Fruit fly (Drosophila melanogaster) Kc167 (cell line): ENCODE measurements around the gene ckd.

ENCODE experiments used
- Myc ChIP-seq: fragments of >200 bp; optimal IDR thresholded peaks from 2 replicates; lab custom pipeline; 2017; ENCODE audit warnings: missing external identifiers
- Sin3A ChIP-seq: fragments of >200 bp; optimal IDR thresholded peaks from 2 replicates; lab custom pipeline; 2018; ENCODE audit warnings: missing external identifiers
- h ChIP-seq: fragments of >200 bp; optimal IDR thresholded peaks from 3 replicates; lab custom pipeline; 2018; ENCODE audit warnings: missing external identifiers
- insv ChIP-seq: fragments of >200 bp; optimal IDR thresholded peaks from 3 replicates; lab custom pipeline; 2018; ENCODE audit warnings: missing external identifiers
- psq ChIP-seq: fragments of >200 bp; optimal IDR thresholded peaks from 2 replicates; lab custom pipeline; 2017; ENCODE audit warnings: missing external identifiers
- ttk ChIP-seq: sonication (Bioruptor generic); optimal IDR thresholded peaks from 2 replicates; lab custom pipeline; 2017; ENCODE audit warnings: missing external identifiers

The ckd gene

DNA sequence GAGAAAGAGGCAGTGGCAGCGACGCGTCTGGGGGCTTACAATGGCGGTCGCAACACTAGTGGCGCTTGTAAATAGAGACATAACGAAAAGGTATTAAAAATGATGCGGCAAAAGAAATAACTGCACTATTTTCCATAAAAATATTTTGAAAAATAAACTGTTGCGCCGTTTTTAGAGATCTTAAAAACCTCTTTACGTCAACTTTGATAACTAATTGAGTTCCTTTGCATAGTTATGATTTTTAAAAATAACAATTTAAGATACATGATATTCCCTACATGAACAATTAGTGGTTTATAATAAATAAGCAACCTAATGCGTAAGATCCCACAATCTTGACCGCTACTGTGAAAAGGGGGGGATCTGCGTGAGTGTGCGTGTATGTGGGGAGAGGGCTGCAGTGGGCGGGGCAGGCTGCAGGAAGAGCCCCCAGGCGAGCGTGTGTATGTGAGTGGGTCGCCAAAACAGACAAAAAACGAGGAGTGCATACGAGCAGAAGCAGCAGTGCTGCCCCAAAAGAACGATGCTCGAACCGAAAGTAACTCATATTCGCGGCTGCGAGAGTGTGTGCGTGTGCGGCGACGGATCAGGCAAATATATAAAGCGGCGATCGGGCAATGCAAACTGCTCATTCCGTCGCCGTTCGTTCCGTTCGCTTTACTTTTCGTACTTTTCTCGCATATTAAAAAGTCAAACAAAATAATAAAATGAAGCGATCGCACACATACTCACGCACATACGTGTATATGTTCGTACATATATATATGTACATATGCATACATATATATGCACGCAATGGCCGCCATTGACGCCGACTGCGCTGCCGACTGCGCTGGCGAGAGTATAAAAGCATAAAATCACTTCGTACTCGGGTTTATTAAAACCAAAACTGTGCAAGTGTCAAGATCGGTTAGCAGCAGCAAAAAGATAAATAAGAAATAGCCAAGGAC, 8.7 kb upstream of the ckd start:
- no peak for TF ChIP-seq Myc
- no peak for TF ChIP-seq Sin3A
- TF ChIP-seq psq (lab: Kevin White, UChicago) = no peak
- TF ChIP-seq ttk = no peak
- TF ChIP-seq h = no peak
- no peak for TF ChIP-seq insv (lab: Kevin White, UChicago)

DNA sequence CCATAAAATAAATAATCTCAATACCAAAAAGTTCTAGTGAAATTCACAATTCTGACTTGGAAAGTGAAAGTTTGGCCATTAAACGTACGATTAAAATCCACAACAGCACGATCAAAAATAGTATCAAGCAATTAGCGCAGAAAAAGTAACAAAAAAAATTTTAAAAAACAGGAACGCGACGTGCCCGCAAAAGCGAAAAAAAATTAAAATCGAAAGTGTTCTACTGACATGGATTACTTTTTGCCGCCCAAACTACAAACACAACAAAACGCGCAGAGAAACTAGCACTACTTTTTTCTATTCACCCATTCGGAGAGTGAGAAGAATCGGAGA, 8.0 kb upstream of the ckd start:
- TF ChIP-seq ttk (no peak), Sin3A (no peak), h (no peak), insv (lab: Kevin White, UChicago) (no peak), Myc (no peak), psq (lab: Kevin White, UChicago) (no peak)

DNA sequence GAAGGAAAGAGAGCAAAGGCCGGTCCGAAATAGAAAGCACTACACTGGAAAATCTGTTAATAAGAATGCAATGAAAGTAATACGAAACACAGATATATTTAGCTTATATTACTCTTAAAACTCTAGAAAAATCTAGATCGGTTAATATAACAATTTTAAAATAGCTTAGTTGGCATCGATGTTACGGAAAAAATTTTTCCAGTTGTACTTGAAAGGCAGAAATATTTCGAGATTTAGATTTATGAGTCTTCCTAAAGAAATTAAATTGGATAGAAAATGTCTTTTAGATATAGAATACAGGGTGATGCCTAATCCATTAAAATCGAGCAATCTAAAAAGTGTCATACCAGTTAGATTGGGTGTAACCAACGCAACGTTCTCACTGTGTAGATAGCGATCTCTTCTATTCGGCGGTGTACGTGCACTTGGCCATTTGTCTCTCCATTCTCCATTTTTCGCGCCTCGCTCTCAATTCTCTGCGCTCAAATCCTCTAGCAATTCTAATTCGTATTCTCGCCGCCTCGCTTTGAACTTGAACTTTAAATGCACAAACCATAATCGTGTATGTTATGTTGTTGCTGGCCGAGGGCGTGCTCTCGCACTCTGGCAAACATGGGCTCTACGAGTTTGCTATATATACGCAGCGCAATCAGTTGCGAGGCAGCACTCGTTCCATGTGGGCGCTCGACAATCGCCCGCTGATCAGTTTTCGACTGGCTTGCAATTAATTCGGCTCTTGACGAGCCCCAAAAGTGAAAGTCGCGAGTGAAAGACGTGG, 7.5 kb upstream of the ckd start:
- TF ChIP-seq h (no peak), Sin3A (no peak), psq (lab: Kevin White, UChicago) (no peak), Myc (no peak), ttk (no peak), insv (lab: Kevin White, UChicago) (no peak)

DNA sequence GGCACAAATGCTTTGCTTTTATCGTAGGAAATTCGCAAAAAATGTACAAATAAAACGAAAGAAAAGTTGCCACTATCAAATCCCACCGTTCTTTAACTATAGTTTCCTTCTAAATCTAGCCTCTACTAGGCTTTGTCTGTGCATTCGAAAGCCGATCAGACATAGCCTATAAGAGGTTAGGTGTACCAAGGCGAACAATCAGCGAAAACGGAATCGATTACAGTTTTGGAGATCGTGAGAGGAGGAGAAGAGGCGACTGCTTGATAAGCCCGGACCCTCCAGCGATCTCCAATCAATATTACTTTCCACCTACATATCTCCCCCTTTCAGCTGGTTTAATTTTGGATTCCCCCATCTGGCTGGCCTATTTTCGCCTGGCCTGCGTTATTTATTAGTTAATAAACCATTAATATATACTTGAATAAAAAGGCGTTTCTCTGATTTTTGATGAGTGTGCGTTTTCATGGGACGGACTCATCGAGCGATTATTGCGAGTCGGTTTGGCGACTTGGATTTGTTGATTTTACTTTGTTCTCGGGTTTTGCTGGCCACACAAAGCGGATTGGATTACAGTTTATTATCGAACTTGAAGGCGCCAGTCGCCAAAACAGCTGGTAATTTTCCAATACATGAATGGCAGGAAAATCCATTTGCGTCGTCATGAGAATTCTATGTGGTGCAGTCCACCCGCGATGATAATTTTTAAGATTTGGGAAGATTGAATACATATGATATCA, 6.6 kb upstream of the ckd start:
- TF ChIP-seq psq (lab: Kevin White, UChicago) (no peak), ttk (no peak), h (no peak), Myc (no peak), insv (lab: Kevin White, UChicago) (no peak), Sin3A (no peak)

DNA sequence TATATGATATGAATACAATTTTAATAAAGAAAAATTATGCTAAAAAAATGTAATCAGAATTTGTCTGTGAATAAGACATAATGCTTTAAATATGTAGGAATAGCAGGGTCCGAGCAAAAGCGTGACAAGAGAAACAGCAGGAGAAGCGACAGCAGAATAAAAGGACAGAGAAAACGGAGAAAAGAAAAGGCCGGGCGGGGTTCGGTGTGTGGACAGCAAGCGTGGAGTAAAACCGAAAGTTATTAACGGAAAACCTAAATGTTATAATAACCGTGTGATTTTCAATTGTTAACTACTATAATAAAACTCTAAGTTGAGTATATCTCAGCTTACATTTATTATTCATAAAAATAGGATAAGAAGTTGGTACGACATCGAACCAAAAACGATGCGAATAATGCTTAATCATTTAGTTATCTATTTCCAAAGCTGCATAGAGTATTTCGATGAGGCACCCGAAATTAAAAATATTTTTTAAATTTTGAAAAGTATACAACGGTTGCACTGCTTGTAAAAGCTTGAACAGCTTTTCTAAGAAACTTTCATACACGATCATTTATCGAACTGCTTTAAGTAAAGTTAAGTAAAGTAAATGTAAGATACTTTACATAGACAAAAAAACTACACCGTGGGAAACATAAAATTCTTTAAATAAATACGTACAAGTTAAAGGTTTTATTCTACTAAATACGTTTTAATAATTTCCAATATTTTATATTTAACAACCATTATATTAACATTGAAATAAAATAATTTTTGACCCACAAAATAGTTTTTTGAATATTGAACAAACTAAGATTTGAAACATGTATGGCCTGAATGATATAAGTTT, 5.8 kb upstream of the ckd start:
- TF ChIP-seq psq (lab: Kevin White, UChicago) (no peak), insv (lab: Kevin White, UChicago) (no peak), Myc (no peak), h (no peak), ttk (no peak), Sin3A (no peak)

DNA sequence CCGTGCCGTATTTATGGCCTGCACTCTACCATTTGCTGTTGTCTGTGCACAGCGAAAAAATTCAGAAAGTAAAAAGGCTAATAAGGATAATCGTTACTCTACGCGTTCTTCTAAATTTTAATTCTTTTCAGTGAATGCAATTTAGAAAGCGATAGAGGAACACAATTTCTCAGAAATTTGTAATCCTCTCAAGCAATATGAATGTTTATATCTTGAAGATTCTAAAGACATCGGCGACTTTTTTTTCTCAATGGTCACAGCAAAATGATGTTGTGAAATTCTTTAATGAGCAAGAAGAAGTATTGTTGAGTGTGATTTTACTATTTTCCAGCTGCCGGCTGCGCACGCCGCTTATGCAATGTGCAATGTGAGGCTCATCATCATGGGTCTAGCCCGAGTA, 4.8 kb upstream of the ckd start:
- TF ChIP-seq psq (lab: Kevin White, UChicago) (no peak), Myc (no peak), h (no peak), insv (lab: Kevin White, UChicago) (no peak), ttk (no peak), Sin3A (no peak)

DNA sequence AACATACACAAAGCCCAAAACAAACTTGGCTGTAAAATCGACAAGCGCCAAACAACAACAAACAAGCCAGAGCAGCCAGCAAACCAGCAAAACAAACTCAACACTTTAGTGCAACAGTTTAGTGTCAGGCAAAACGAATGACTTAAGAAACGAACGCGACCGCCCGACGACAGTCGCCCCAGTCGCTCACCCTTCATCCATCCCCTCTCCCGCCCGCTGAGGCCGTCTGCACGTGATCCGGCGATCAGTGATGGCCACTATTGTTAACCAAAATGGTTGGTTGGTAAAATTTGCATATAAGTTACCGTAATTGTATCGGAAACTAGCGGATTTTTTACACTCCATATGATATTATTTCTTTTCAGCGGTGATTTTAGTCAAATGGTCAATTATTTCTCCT, 4.0 kb upstream of the ckd start:
- TF ChIP-seq Myc = no peak
- no peak for TF ChIP-seq insv (lab: Kevin White, UChicago)
- TF ChIP-seq h = no peak
- TF ChIP-seq ttk = no peak

DNA sequence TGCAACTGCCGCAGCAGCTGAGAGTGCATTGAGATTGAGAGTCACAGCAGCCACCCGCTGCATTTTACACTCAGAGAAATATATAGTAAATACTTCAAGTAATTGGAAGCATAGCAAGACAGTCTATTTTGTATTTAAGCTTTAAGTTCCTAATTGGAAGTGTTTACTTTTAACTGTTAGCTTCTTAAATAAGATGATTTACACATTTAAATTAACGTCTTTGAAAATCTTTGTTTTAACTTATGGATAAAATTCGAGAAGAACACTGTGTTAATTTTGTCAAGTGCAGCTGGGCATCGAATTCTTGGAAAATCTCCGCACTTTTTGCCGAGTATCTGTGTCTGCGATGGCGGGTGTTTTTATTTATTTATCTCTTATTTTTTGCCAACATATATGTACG, 2.0 kb downstream of the ckd start:
- TF ChIP-seq Myc = no peak
- TF ChIP-seq insv (lab: Kevin White, UChicago) = no peak
- TF ChIP-seq psq (lab: Kevin White, UChicago) = no peak

DNA sequence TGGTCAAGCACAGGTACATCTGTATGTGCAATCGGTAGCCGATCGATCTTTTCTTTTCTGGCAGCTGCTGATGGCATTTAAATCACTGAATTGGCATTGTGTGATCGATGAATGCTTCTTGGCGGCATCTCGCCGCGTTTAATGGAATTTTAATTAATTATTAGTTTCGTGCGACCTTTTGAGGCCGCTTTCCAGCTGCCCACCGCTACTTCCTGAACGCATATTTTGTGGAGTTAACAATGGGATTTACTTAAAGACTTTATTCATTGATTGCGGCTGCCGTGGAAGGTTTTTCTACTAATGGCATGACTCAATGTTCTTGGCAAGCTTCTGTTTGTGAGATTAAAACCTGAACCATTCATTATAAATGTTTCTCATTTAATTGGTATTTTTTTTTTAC, 4.0 kb downstream of the ckd start:
- TF ChIP-seq Sin3A = no peak
- TF ChIP-seq insv (lab: Kevin White, UChicago) = no peak
- TF ChIP-seq h = no peak
- TF ChIP-seq ttk = no peak
- TF ChIP-seq Myc = no peak
- no peak for TF ChIP-seq psq (lab: Kevin White, UChicago)

DNA sequence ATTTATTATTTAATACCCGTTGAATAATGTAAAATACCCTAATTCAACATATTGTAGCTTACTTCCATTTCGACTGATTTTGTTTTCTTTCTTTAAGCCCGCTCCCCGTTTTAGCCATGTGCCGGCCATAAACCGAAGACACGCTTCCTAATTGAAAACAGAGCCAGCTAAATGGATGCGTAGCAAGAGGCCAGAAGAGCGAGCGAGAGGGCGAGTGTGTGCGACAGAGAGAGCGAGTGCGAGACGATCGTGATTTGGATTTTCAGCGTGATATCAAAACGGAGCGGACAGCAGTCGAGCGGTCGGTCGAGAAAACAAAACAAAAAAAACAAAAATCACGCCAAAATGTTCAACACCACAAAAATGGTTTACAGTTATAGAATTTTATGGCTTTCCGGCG, 8.6 kb downstream of the ckd start:
- no peak for TF ChIP-seq psq (lab: Kevin White, UChicago)
- TF ChIP-seq ttk = no peak
- no peak for TF ChIP-seq h
- TF ChIP-seq insv (lab: Kevin White, UChicago) = no peak
- no peak for TF ChIP-seq Myc
- no peak for TF ChIP-seq Sin3A

DNA sequence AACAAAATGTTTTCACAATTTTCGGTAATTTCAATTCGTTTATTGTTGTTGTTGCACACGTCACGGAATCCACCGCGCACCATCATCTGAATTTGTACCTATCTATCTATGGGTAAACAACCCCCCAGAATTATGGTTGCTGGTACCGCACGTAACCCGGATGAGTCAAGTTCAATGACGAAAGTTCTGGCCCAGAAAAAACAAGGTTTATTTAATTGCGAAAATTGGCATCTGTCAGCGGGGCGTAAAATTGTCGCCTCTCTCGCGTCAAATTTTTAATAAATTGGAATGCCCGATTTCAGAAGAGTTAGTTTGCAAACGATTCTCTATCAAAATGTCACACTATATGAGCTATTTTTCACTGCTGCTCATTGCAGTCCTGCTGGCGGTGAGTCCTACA, 10.5 kb downstream of the ckd start, which contains the start of gene CG34265:
CG34265 (plus strand) TSS at position 301 of the 400 bp plus-strand sequence.
- no peak for TF ChIP-seq psq (lab: Kevin White, UChicago)
- no peak for TF ChIP-seq ttk
- no peak for TF ChIP-seq h
- TF ChIP-seq Myc = no peak
- TF ChIP-seq Sin3A = no peak
- no peak for TF ChIP-seq insv (lab: Kevin White, UChicago)

DNA sequence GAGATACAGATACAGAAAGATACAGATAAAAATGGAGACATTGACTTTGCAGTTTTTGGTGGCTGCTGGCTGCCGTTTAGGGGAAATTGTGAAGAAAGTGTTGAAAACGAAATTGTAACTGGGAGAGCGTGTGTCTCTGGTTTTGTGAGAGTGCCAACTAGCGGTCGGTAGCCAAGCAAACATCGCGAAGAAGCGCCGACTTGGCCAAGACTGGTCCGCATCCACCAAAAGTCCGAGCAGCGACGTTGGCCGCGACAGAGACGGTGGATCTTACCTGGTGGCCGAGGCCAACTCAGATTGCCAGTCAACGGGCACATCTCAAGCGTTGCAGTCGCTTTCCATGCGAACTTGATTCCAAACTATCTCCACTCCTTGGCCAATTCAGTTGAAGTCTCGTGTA, 13.1 kb downstream of the ckd start, which contains the start of gene CG14960:
CG14960 (plus strand) TSS at position 301 of the 400 bp plus-strand sequence.
- TF ChIP-seq insv (lab: Kevin White, UChicago) (no peak), ttk (no peak), Sin3A (no peak), psq (lab: Kevin White, UChicago) (no peak), Myc (no peak), h (no peak)
